Worm (Caenorhabditis elegans) whole organism, mixed stage, embryonic: Measurements from ENCODE around the gene col-98.

Source experiments
- M03D4.4 ChIP-seq: sonication (generic microtip); optimal IDR thresholded peaks from 2 replicates; lab custom pipeline; 2017; ENCODE audit warnings: mild to moderate bottlenecking, missing genetic modification characterization, missing compliant biosample characterization
- bed-3 ChIP-seq: fragments of 200-800 bp; sonication (Bioruptor generic); optimal IDR thresholded peaks from 3 replicates; lab custom pipeline; 2018; ENCODE audit warnings: mild to moderate bottlenecking, missing genetic modification characterization, moderate library complexity, missing compliant biosample characterization
- blmp-1 ChIP-seq: fragments of 150-350 bp; optimal IDR thresholded peaks from 2 replicates; lab custom pipeline; 2014; ENCODE audit warnings: missing biosample characterization, missing genetic modification characterization
- ceh-39 ChIP-seq: fragments of 150-350 bp; optimal IDR thresholded peaks from 2 replicates; lab custom pipeline; 2014; ENCODE audit warnings: missing biosample characterization, missing genetic modification characterization
- ceh-43 ChIP-seq: fragments of 200-800 bp; sonication (Bioruptor generic); optimal IDR thresholded peaks from 2 replicates; lab custom pipeline; 2018; ENCODE audit warnings: mild to moderate bottlenecking, missing genetic modification characterization, moderate library complexity, missing compliant biosample characterization
- ceh-83 ChIP-seq: fragments of 200-800 bp; sonication (Bioruptor generic); optimal IDR thresholded peaks from 2 replicates; lab custom pipeline; 2018; ENCODE audit warnings: mild to moderate bottlenecking, missing genetic modification characterization, missing compliant biosample characterization
- ces-1 ChIP-seq: fragments of 150-350 bp; optimal IDR thresholded peaks from 2 replicates; lab custom pipeline; 2014; ENCODE audit warnings: missing biosample characterization, missing genetic modification reagents, missing genetic modification characterization
- cnd-1 ChIP-seq: fragments of 200-800 bp; sonication (Bioruptor generic); optimal IDR thresholded peaks from 2 replicates; lab custom pipeline; 2018; ENCODE audit warnings: mild to moderate bottlenecking, missing genetic modification characterization, missing compliant biosample characterization
- drap-1 ChIP-seq: fragments of 200-800 bp; sonication (Bioruptor generic); optimal IDR thresholded peaks from 3 replicates; lab custom pipeline; 2018; ENCODE audit warnings: mild to moderate bottlenecking, missing genetic modification characterization, missing compliant biosample characterization
- elt-1 ChIP-seq: sonication (generic microtip); optimal IDR thresholded peaks from 2 replicates; lab custom pipeline; 2017; ENCODE audit warnings: missing genetic modification characterization, mild to moderate bottlenecking, missing compliant biosample characterization, antibody characterized with exemption, moderate library complexity, borderline replicate concordance; ENCODE audit not compliant: insufficient read depth
- elt-3 ChIP-seq: fragments of 150-350 bp; optimal IDR thresholded peaks from 2 replicates; lab custom pipeline; 2014; ENCODE audit warnings: missing biosample characterization, missing genetic modification characterization
- flh-1 ChIP-seq: fragments of 200-800 bp; sonication (Bioruptor generic); optimal IDR thresholded peaks from 2 replicates; lab custom pipeline; 2018; ENCODE audit warnings: mild to moderate bottlenecking, missing genetic modification characterization, moderate library complexity, missing compliant biosample characterization
- ham-2 ChIP-seq: fragments of 200-800 bp; sonication (Bioruptor generic); optimal IDR thresholded peaks from 2 replicates; lab custom pipeline; 2018; ENCODE audit warnings: mild to moderate bottlenecking, missing genetic modification characterization, missing compliant biosample characterization
- hlh-1 ChIP-seq: fragments of 150-350 bp; optimal IDR thresholded peaks from 2 replicates; lab custom pipeline; 2014; ENCODE audit warnings: missing biosample characterization, missing genetic modification reagents, missing genetic modification characterization
- lin-13 ChIP-seq: fragments of 150-350 bp; optimal IDR thresholded peaks from 2 replicates; lab custom pipeline; 2014; ENCODE audit warnings: missing biosample characterization, missing genetic modification characterization
- lin-32 ChIP-seq: fragments of 200-800 bp; sonication (Bioruptor generic); optimal IDR thresholded peaks from 2 replicates; lab custom pipeline; 2018; ENCODE audit warnings: mild to moderate bottlenecking, missing genetic modification characterization, missing compliant biosample characterization
- lsy-2 ChIP-seq: fragments of 150-350 bp; optimal IDR thresholded peaks from 2 replicates; lab custom pipeline; 2014; ENCODE audit warnings: missing biosample characterization, missing genetic modification characterization
- mab-5 ChIP-seq: fragments of 150-350 bp; optimal IDR thresholded peaks from 2 replicates; lab custom pipeline; 2014; ENCODE audit warnings: missing biosample characterization, missing genetic modification characterization
- mep-1 ChIP-seq: fragments of 150-350 bp; optimal IDR thresholded peaks from 2 replicates; lab custom pipeline; 2017; ENCODE audit warnings: missing biosample characterization, missing genetic modification reagents, missing genetic modification characterization, inconsistent platforms
- mls-2 ChIP-seq: sonication (generic microtip); optimal IDR thresholded peaks from 2 replicates; lab custom pipeline; 2016; ENCODE audit warnings: mild to moderate bottlenecking, missing genetic modification characterization, moderate library complexity, missing compliant biosample characterization
- nhr-12 ChIP-seq: fragments of 150-350 bp; optimal IDR thresholded peaks from 2 replicates; lab custom pipeline; 2014; ENCODE audit warnings: missing biosample characterization, missing genetic modification characterization
- nhr-2 ChIP-seq: fragments of 150-350 bp; optimal IDR thresholded peaks from 2 replicates; lab custom pipeline; 2014; ENCODE audit warnings: missing biosample characterization, missing genetic modification characterization
- nhr-237 ChIP-seq: fragments of 150-350 bp; optimal IDR thresholded peaks from 2 replicates; lab custom pipeline; 2014; ENCODE audit warnings: missing biosample characterization, missing genetic modification characterization
- nhr-28 ChIP-seq: fragments of 150-350 bp; optimal IDR thresholded peaks from 2 replicates; lab custom pipeline; 2014; ENCODE audit warnings: missing biosample characterization, missing genetic modification characterization
- nhr-76 ChIP-seq: sonication (generic microtip); optimal IDR thresholded peaks from 2 replicates; lab custom pipeline; 2017; ENCODE audit warnings: missing biosample characterization, missing genetic modification characterization
- pha-4 ChIP-seq: fragments of 150-350 bp; optimal IDR thresholded peaks from 2 replicates; lab custom pipeline; 2018; ENCODE audit warnings: missing biosample characterization, missing genetic modification reagents, missing genetic modification characterization
- sem-2 ChIP-seq: fragments of 200-800 bp; sonication (Bioruptor generic); optimal IDR thresholded peaks from 2 replicates; lab custom pipeline; 2018; ENCODE audit warnings: mild to moderate bottlenecking, missing genetic modification characterization, missing compliant biosample characterization
- snpc-4 ChIP-seq: fragments of 150-350 bp; optimal IDR thresholded peaks from 2 replicates; lab custom pipeline; 2014; ENCODE audit warnings: missing biosample characterization, missing genetic modification characterization
- sptf-1 ChIP-seq: sonication (generic microtip); optimal IDR thresholded peaks from 2 replicates; lab custom pipeline; 2017; ENCODE audit warnings: mild to moderate bottlenecking, missing genetic modification characterization, moderate library complexity, missing compliant biosample characterization
- tbx-8 ChIP-seq: fragments of 200-800 bp; sonication (Bioruptor generic); optimal IDR thresholded peaks from 2 replicates; lab custom pipeline; 2018; ENCODE audit warnings: mild to moderate bottlenecking, missing genetic modification characterization, moderate library complexity, missing compliant biosample characterization
- unc-120 ChIP-seq: sonication (generic microtip); optimal IDR thresholded peaks from 2 replicates; lab custom pipeline; 2017; ENCODE audit warnings: missing genetic modification characterization, missing compliant biosample characterization; ENCODE audit not compliant: poor library complexity, severe bottlenecking
- unc-39 ChIP-seq: fragments of 150-350 bp; optimal IDR thresholded peaks from 2 replicates; lab custom pipeline; 2014; ENCODE audit warnings: missing biosample characterization, missing genetic modification characterization
- unc-62 ChIP-seq: fragments of 150-350 bp; optimal IDR thresholded peaks from 2 replicates; lab custom pipeline; 2014; ENCODE audit warnings: missing biosample characterization, missing genetic modification reagents, missing genetic modification characterization
- zip-8 ChIP-seq: fragments of 150-350 bp; optimal IDR thresholded peaks from 2 replicates; lab custom pipeline; 2014; ENCODE audit warnings: missing biosample characterization, missing genetic modification characterization
- ztf-11 ChIP-seq: fragments of 150-350 bp; optimal IDR thresholded peaks from 2 replicates; lab custom pipeline; 2014; ENCODE audit warnings: missing biosample characterization, missing genetic modification characterization

col-98 gene

ce11 chrIII:13065694-13066093 lies 46.9 kb downstream of the col-98 start:
- TF ChIP-seq mls-2 (tag; lab: Kevin White, UChicago) (peak; percentile 71), unc-62 (GFP tag; lab: Kevin White, UChicago) (no peak), nhr-2 (tag; lab: Kevin White, UChicago) (peak; percentile 79), ceh-43 (GFP tag; lab: Kevin White, UChicago) (no peak), mep-1 (tag; lab: Kevin White, UChicago) (no peak), nhr-28 (tag; lab: Kevin White, UChicago) (no peak), unc-120 (tag; lab: Kevin White, UChicago) (no peak), elt-1 (tag; lab: Kevin White, UChicago) (no peak), pha-4 (tag; lab: Kevin White, UChicago) (no peak), ham-2 (no peak), cnd-1 (tag; lab: Kevin White, UChicago) (peak; percentile 73), elt-3 (tag; lab: Kevin White, UChicago) (no peak), nhr-12 (no peak), nhr-76 (tag; lab: Kevin White, UChicago) (no peak), ces-1 (GFP tag; lab: Kevin White, UChicago) (no peak), ceh-83 (no peak), M03D4.4 (tag; lab: Kevin White, UChicago) (peak; percentile 23), lin-13 (tag; lab: Kevin White, UChicago) (peak; percentile 3), sptf-1 (tag; lab: Kevin White, UChicago) (peak; percentile 14), mab-5 (tag; lab: Kevin White, UChicago) (no peak), blmp-1 (tag; lab: Kevin White, UChicago) (no peak), lin-32 (GFP tag; lab: Kevin White, UChicago) (peak; percentile 43), zip-8 (tag; lab: Kevin White, UChicago) (peak; percentile 37), ztf-11 (tag; lab: Kevin White, UChicago) (no peak), nhr-237 (no peak), tbx-8 (GFP tag; lab: Kevin White, UChicago) (no peak), snpc-4 (no peak), bed-3 (no peak), ceh-39 (tag; lab: Kevin White, UChicago) (no peak), drap-1 (peak; percentile 14), lsy-2 (no peak), flh-1 (GFP tag; lab: Kevin White, UChicago) (no peak), sem-2 (GFP tag; lab: Kevin White, UChicago) (no peak), unc-39 (no peak), hlh-1 (peak; percentile 21)
- TF ChIP-seq, all 35 proteins: peak for 10

ce11 chrIII:13066828-13067227 lies 48.0 kb downstream of the col-98 start:
- TF ChIP-seq lin-32 (GFP tag; lab: Kevin White, UChicago): no peak
- no peak for TF ChIP-seq flh-1 (GFP tag; lab: Kevin White, UChicago)
- no peak for TF ChIP-seq ztf-11 (tag; lab: Kevin White, UChicago)
- no peak for TF ChIP-seq sptf-1 (tag; lab: Kevin White, UChicago)
- no peak for TF ChIP-seq elt-3 (tag; lab: Kevin White, UChicago)
- TF ChIP-seq hlh-1: no peak
- TF ChIP-seq lsy-2: no peak
- no peak for TF ChIP-seq ceh-43 (GFP tag; lab: Kevin White, UChicago)
- no peak for TF ChIP-seq nhr-237
- TF ChIP-seq drap-1: no peak
- no peak for TF ChIP-seq lin-13 (tag; lab: Kevin White, UChicago)
- TF ChIP-seq ceh-83: no peak
- TF ChIP-seq, all 35 proteins: peak for 0

- TF ChIP-seq nhr-28 (tag; lab: Kevin White, UChicago) (no peak), flh-1 (GFP tag; lab: Kevin White, UChicago) (peak; percentile 12), lin-32 (GFP tag; lab: Kevin White, UChicago) (no peak), M03D4.4 (tag; lab: Kevin White, UChicago) (peak; percentile 57), nhr-2 (tag; lab: Kevin White, UChicago) (peak; percentile 26), drap-1 (peak; percentile 80), blmp-1 (tag; lab: Kevin White, UChicago) (peak; percentile 17), lin-13 (tag; lab: Kevin White, UChicago) (no peak), mls-2 (tag; lab: Kevin White, UChicago) (peak; percentile 91), lsy-2 (peak; percentile 67), unc-62 (GFP tag; lab: Kevin White, UChicago) (peak; percentile 61), sem-2 (GFP tag; lab: Kevin White, UChicago) (peak; percentile 39), ham-2 (peak; percentile 98), cnd-1 (tag; lab: Kevin White, UChicago) (peak; percentile 64), ztf-11 (tag; lab: Kevin White, UChicago) (peak; percentile 85), ceh-43 (GFP tag; lab: Kevin White, UChicago) (peak; percentile 12), bed-3 (peak; percentile 45), mep-1 (tag; lab: Kevin White, UChicago) (peak; percentile 73), unc-120 (tag; lab: Kevin White, UChicago) (peak; percentile 96), nhr-237 (peak; percentile 4), ces-1 (GFP tag; lab: Kevin White, UChicago) (peak; percentile 65), sptf-1 (tag; lab: Kevin White, UChicago) (peak; percentile 82), hlh-1 (peak; percentile 39), tbx-8 (GFP tag; lab: Kevin White, UChicago) (no peak), ceh-83 (no peak), elt-1 (tag; lab: Kevin White, UChicago) (no peak), nhr-76 (tag; lab: Kevin White, UChicago) (peak; percentile 45)
Observed at ce11 chrIII:13067884-13068767, 49.3 kb downstream of the col-98 start.
